Worm (Caenorhabditis elegans): ENCODE measurements around the gene mab-10.

- TF ChIP-seq fkh-8 (tag; optimal IDR thresholded peaks at IDR 0.05) (no peak), efl-1 (optimal IDR thresholded peaks at IDR 0.05) (no peak), efl-1 (GFP tag; optimal IDR thresholded peaks at IDR 0.05 in 1 of 2) (peak in 1 of 2 experiments; percentile 87), xbp-1 (tag; optimal IDR thresholded peaks at IDR 0.05) (no peak), nhr-47 (tag; optimal IDR thresholded peaks at IDR 0.05) (no peak), ceh-8 (GFP tag; optimal IDR thresholded peaks at IDR 0.05) (no peak), nhr-237 (tag; optimal IDR thresholded peaks at IDR 0.05) (no peak), vab-15 (tag; optimal IDR thresholded peaks at IDR 0.05) (no peak), fos-1 (tag; optimal IDR thresholded peaks at IDR 0.05) (no peak), nhr-76 (tag; optimal IDR thresholded peaks at IDR 0.05) (no peak), lsy-2 (tag; optimal IDR thresholded peaks at IDR 0.05) (no peak), nhr-11 (tag; optimal IDR thresholded peaks at IDR 0.05) (no peak), unc-86 (tag; optimal IDR thresholded peaks at IDR 0.05) (no peak), lin-39 (tag; optimal IDR thresholded peaks at IDR 0.05) (no peak), ama-1 (optimal IDR thresholded peaks at IDR 0.05) (peak; percentile 60)
These were observed 17.3 kb downstream of the mab-10 start for ce11 chrII:10545213-10545612.

Measured in whole organism, L1 larva.